Worm (Caenorhabditis elegans): ENCODE data around the gene F13D2.1.

- TF ChIP-seq unc-62 (GFP tag; optimal IDR thresholded peaks at IDR 0.05) = no peak
- TF ChIP-seq Y55F3AM.14 (GFP tag; optimal IDR thresholded peaks at IDR 0.05) = no peak
- no peak for TF ChIP-seq nhr-11 (tag; optimal IDR thresholded peaks at IDR 0.05)
- no peak for TF ChIP-seq R02D3.7 (tag; optimal IDR thresholded peaks at IDR 0.05)
- no peak for TF ChIP-seq snpc-4 (tag; optimal IDR thresholded peaks at IDR 0.05)
These were observed 36.7 kb downstream of the F13D2.1 start, which contains the start of the genes C05C9.3 and C05C9.2 for ce11 chrX:11152720-11153119.
